Fruit fly (Drosophila melanogaster): Measurements from ENCODE around the gene Or85f.

Or85f gene

DNA sequence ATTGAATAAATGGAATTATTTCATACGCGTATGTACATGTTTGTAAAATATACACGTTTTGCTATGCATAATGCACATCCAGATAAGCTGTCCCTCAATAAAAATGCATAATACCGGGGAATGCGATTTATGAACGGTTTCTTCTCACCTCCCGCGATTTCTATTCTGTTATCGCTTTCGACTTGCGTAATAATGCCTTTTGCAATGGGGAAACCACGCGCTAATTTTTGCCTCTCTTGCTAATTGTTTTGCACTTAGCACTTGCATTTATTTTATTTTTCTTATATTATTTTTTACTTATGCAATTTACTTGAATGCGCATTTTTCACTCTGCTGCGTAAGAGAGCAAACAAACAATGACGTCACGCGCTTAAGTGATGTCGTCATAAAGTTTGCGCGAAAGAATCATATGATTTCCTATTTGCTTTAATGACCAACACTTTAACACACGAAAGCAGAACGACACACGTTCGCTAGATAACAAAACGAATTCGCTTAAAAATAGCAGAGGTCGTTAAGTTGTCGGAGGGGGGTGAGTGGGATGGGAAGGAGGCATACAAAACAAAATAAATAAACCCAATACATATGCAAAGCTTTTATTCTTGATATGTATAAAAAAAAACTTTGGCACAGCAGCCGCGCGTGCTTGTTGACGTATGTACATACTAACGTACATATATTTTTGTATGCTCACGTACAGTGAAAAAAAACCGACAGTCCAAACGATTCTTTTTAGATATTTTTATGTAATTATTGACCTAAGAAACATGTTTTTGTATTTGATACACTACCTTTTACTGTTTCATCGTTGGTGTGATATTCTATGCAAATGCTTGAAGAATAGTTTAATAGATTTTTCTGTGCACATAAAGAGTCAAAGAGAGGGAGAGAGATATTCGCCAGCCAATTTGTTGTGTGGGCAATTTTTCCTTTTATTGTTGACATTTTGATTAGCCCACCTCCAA is 46.3 kb upstream of the Or85f start (continued):
- TF ChIP-seq Hey (tag; optimal IDR thresholded peaks at IDR 0.05) (peak; percentile 52), CG6175 (GFP tag; IDR thresholded peaks at IDR 0.05) (no peak), row (GFP tag; IDR thresholded peaks at IDR 0.05) (no peak), CG10979 (tag; optimal IDR thresholded peaks at IDR 0.05) (peak; percentile 14), CG7271 (tag; optimal IDR thresholded peaks at IDR 0.05) (no peak), ewg (GFP tag; optimal IDR thresholded peaks at IDR 0.05) (peak; percentile 19), CG13296 (GFP tag; optimal IDR thresholded peaks at IDR 0.05) (peak; percentile 38), CG11560 (tag; IDR thresholded peaks at IDR 0.05) (no peak), ranshi (GFP tag; IDR thresholded peaks at IDR 0.05) (no peak), tio (GFP tag; optimal IDR thresholded peaks at IDR 0.05) (peak; percentile 43), Sox100B (GFP tag; optimal IDR thresholded peaks at IDR 0.05) (peak; percentile 28), Hmr (GFP tag; optimal IDR thresholded peaks at IDR 0.05) (peak; percentile 77), CG12659 (GFP tag; optimal IDR thresholded peaks at IDR 0.05) (peak; percentile 49), dati (GFP tag; IDR thresholded peaks at IDR 0.05) (no peak), fu2 (GFP tag; optimal IDR thresholded peaks at IDR 0.05) (peak; percentile 62), luna (GFP tag; optimal IDR thresholded peaks at IDR 0.05) (peak; percentile 21), Med (GFP tag) (peak; percentile 93), CG4404 (GFP tag; IDR thresholded peaks at IDR 0.05) (no peak), Bdp1 (GFP tag; optimal IDR thresholded peaks at IDR 0.05) (peak; percentile 43), ERR (GFP tag; optimal IDR thresholded peaks at IDR 0.05) (peak; percentile 29), pan (optimal IDR thresholded peaks at IDR 0.05) (no peak), pan (GFP tag; optimal IDR thresholded peaks at IDR 0.05 in 1 of 2, IDR thresholded peaks at IDR 0.05 in 1 of 2) (no peak), stwl (tag; optimal IDR thresholded peaks at IDR 0.05) (no peak), usp (GFP tag; optimal IDR thresholded peaks at IDR 0.05) (no peak), CG31388 (GFP tag; optimal IDR thresholded peaks at IDR 0.05) (no peak), Ets97D (GFP tag; optimal IDR thresholded peaks at IDR 0.05) (no peak), kni (GFP tag; optimal IDR thresholded peaks at IDR 0.05) (no peak), chn (GFP tag; optimal IDR thresholded peaks at IDR 0.05) (peak; percentile 38), eve (GFP tag; optimal IDR thresholded peaks at IDR 0.05) (no peak), CG17385 (GFP tag; optimal IDR thresholded peaks at IDR 0.05) (peak; percentile 66), bbx (GFP tag; IDR thresholded peaks at IDR 0.05; ENCODE audit: partially characterized antibody) (no peak), Elba2 (GFP tag; optimal IDR thresholded peaks at IDR 0.05) (no peak), cas (GFP tag; IDR thresholded peaks at IDR 0.05) (no peak), CG11504 (tag; optimal IDR thresholded peaks at IDR 0.05) (no peak), CG3847 (GFP tag; IDR thresholded peaks at IDR 0.05) (no peak), CG9215 (GFP tag; IDR thresholded peaks at IDR 0.05) (no peak), CG10462 (GFP tag; optimal IDR thresholded peaks at IDR 0.05) (peak; percentile 18), CG34224 (GFP tag; IDR thresholded peaks at IDR 0.05; ENCODE audit: partially characterized antibody) (no peak), bab2 (GFP tag; optimal IDR thresholded peaks at IDR 0.05) (peak; percentile 60), Sry-β (GFP tag; optimal IDR thresholded peaks at IDR 0.05) (no peak), D19A (tag; optimal IDR thresholded peaks at IDR 0.05) (peak; percentile 63), CG16813 (GFP tag; IDR thresholded peaks at IDR 0.05; ENCODE audit: partially characterized antibody) (no peak), CG2199 (GFP tag; IDR thresholded peaks at IDR 0.05) (no peak), NC2β (GFP tag; optimal IDR thresholded peaks at IDR 0.05) (peak; percentile 19), disco-r (GFP tag; optimal IDR thresholded peaks at IDR 0.05) (peak; percentile 29), tin (GFP tag; optimal IDR thresholded peaks at IDR 0.05) (peak; percentile 37), lov (optimal IDR thresholded peaks at IDR 0.05) (no peak), lov (GFP tag; IDR thresholded peaks at IDR 0.05) (no peak), CG14965 (GFP tag; optimal IDR thresholded peaks at IDR 0.05; ENCODE audit: borderline replicate concordance) (no peak), MTF-1 (GFP tag; optimal IDR thresholded peaks at IDR 0.05; ENCODE audit: borderline replicate concordance) (no peak)
